Worm (Caenorhabditis elegans) whole organism, L2 larva: Measurements from ENCODE around the gene C27D8.1.

ENCODE experiments used
- C34F6.9 ChIP-seq: fragments of 150-350 bp; optimal IDR thresholded peaks from 2 replicates; lab custom pipeline; 2014; ENCODE audit warnings: missing biosample characterization, missing genetic modification characterization
- F13H6.1 ChIP-seq: sonication (generic microtip); optimal IDR thresholded peaks from 2 replicates; lab custom pipeline; 2016; ENCODE audit warnings: missing genetic modification characterization, missing compliant biosample characterization
- R02D3.7 ChIP-seq: fragments of 150-350 bp; optimal IDR thresholded peaks from 2 replicates; lab custom pipeline; 2014; ENCODE audit warnings: missing biosample characterization, missing genetic modification characterization
- Y55F3AM.14 ChIP-seq: fragments of 200-800 bp; sonication (Bioruptor generic); optimal IDR thresholded peaks from 2 replicates; lab custom pipeline; 2018; ENCODE audit warnings: mild to moderate bottlenecking, missing genetic modification characterization, missing compliant biosample characterization
- alr-1 ChIP-seq: fragments of 150-350 bp; optimal IDR thresholded peaks from 2 replicates; lab custom pipeline; 2014; ENCODE audit warnings: missing biosample characterization, missing genetic modification characterization
- aly-2 ChIP-seq: fragments of 150-350 bp; optimal IDR thresholded peaks from 2 replicates; lab custom pipeline; 2014; ENCODE audit warnings: missing biosample characterization, missing genetic modification characterization
- blmp-1 ChIP-seq: sonication (generic microtip); optimal IDR thresholded peaks from 2 replicates; lab custom pipeline; 2017; ENCODE audit warnings: missing genetic modification characterization, mild to moderate bottlenecking, missing compliant biosample characterization, antibody characterized with exemption, moderate library complexity; ENCODE audit not compliant: insufficient read depth
- ceh-82 ChIP-seq: fragments of 150-350 bp; optimal IDR thresholded peaks from 2 replicates; lab custom pipeline; 2014; ENCODE audit warnings: missing biosample characterization, missing genetic modification characterization
- crh-2 ChIP-seq: sonication (generic microtip); optimal IDR thresholded peaks from 2 replicates; lab custom pipeline; 2017; ENCODE audit warnings: missing biosample characterization, missing genetic modification characterization
- dmd-4 ChIP-seq: sonication (generic microtip); optimal IDR thresholded peaks from 2 replicates; lab custom pipeline; 2017; ENCODE audit warnings: missing biosample characterization, missing genetic modification characterization
- egl-27 ChIP-seq: sonication (generic microtip); optimal IDR thresholded peaks from 3 replicates; lab custom pipeline; 2017; ENCODE audit warnings: missing biosample characterization, missing genetic modification reagents, missing genetic modification characterization
- fos-1 ChIP-seq: fragments of 150-350 bp; optimal IDR thresholded peaks from 2 replicates; lab custom pipeline; 2014; ENCODE audit warnings: missing biosample characterization, missing genetic modification characterization
- gmeb-1 ChIP-seq: fragments of 150-350 bp; optimal IDR thresholded peaks from 2 replicates; lab custom pipeline; 2014; ENCODE audit warnings: missing biosample characterization, missing genetic modification characterization
- lsy-2 ChIP-seq, 2 experiments: fragments of 150-350 bp in 1 of 2; sonication (generic microtip) in 1 of 2; optimal IDR thresholded peaks; 2 replicates each; lab custom pipeline; 2014 to 2017; ENCODE audit warnings: missing biosample characterization in 2 of 2, missing genetic modification characterization in 2 of 2
- mbf-1 ChIP-seq: sonication (generic microtip); optimal IDR thresholded peaks from 2 replicates; lab custom pipeline; 2017; ENCODE audit warnings: missing biosample characterization, missing genetic modification characterization
- mdl-1 ChIP-seq, 2 experiments: fragments of 150-350 bp in 1 of 2; sonication (generic microtip) in 1 of 2; optimal IDR thresholded peaks; 2 replicates each; lab custom pipeline; 2017; ENCODE audit warnings: missing biosample characterization in 2 of 2, missing genetic modification characterization in 2 of 2
- nhr-11 ChIP-seq: fragments of 150-350 bp; optimal IDR thresholded peaks from 2 replicates; lab custom pipeline; 2014; ENCODE audit warnings: missing biosample characterization, missing genetic modification characterization
- nhr-12 ChIP-seq: fragments of 150-350 bp; optimal IDR thresholded peaks from 2 replicates; lab custom pipeline; 2014; ENCODE audit warnings: missing biosample characterization, missing genetic modification characterization
- nhr-21 ChIP-seq: fragments of 150-350 bp; optimal IDR thresholded peaks from 2 replicates; lab custom pipeline; 2014; ENCODE audit warnings: missing biosample characterization, missing genetic modification characterization
- nhr-23 ChIP-seq: fragments of 150-350 bp; optimal IDR thresholded peaks from 2 replicates; lab custom pipeline; 2014; ENCODE audit warnings: missing biosample characterization, missing genetic modification reagents, missing genetic modification characterization
- nhr-237 ChIP-seq: fragments of 150-350 bp; optimal IDR thresholded peaks from 2 replicates; lab custom pipeline; 2014; ENCODE audit warnings: missing biosample characterization, missing genetic modification characterization
- nhr-6 ChIP-seq: fragments of 150-350 bp; optimal IDR thresholded peaks from 2 replicates; lab custom pipeline; 2014; ENCODE audit warnings: missing biosample characterization, missing genetic modification characterization
- skn-1 ChIP-seq: sonication (generic microtip); optimal IDR thresholded peaks from 2 replicates; lab custom pipeline; 2017; ENCODE audit warnings: missing biosample characterization, missing genetic modification characterization
- sma-9 ChIP-seq, 2 experiments: fragments of 150-350 bp in 1 of 2; sonication (generic microtip) in 1 of 2; optimal IDR thresholded peaks; 2 replicates each; lab custom pipeline; 2014 to 2016; ENCODE audit warnings: missing genetic modification characterization in 2 of 2, mild to moderate bottlenecking in 1 of 2, missing biosample characterization in 1 of 2, missing compliant biosample characterization in 1 of 2, missing genetic modification reagents in 1 of 2, moderate library complexity in 1 of 2
- snpc-4 ChIP-seq: fragments of 150-350 bp; optimal IDR thresholded peaks from 2 replicates; lab custom pipeline; 2014; ENCODE audit warnings: missing biosample characterization, missing genetic modification characterization
- ztf-11 ChIP-seq: sonication (generic microtip); optimal IDR thresholded peaks from 2 replicates; lab custom pipeline; 2017; ENCODE audit warnings: missing biosample characterization, missing genetic modification characterization

Gene C27D8.1

DNA sequence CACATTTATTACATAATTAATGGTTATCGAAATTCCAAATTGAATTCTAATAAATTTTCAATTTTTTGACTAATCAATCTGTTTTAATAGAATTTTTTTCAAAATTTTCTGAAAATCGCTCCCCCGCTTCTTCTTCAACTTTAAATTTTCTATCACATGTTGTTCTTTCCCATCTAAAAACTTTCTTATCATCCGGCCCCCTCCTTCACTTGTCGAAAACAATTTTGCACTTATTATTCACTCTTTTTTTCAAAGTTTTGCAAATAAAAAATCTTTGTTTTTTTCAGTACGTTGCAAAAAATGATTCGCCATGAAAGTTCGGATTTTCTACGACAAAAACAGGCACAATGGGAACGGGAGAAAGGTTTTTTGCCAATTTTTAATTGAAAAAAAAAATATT lies 29.3 kb upstream of the C27D8.1 start, which contains the start of gene T23B5.3:
T23B5.3 (plus strand) TSS at position 301 of the 400 bp plus-strand sequence.
- TF ChIP-seq aly-2 (no peak), dmd-4 (tag; lab: Kevin White, UChicago) (no peak), fos-1 (tag; lab: Kevin White, UChicago) (no peak), nhr-12 (tag; lab: Kevin White, UChicago) (no peak), blmp-1 (tag; lab: Kevin White, UChicago) (no peak), gmeb-1 (tag; lab: Kevin White, UChicago) (no peak), snpc-4 (tag; lab: Kevin White, UChicago) (no peak), nhr-11 (no peak), mdl-1 (tag; optimal IDR thresholded peaks at IDR 0.05; lab: Kevin White, UChicago) (no peak), Y55F3AM.14 (GFP tag; lab: Kevin White, UChicago) (no peak), lsy-2 (tag; optimal IDR thresholded peaks at IDR 0.05; lab: Kevin White, UChicago) (no peak), ztf-11 (tag; lab: Kevin White, UChicago) (no peak), C34F6.9 (tag; lab: Kevin White, UChicago) (no peak), crh-2 (no peak), R02D3.7 (tag; lab: Kevin White, UChicago) (no peak), nhr-6 (no peak)

DNA sequence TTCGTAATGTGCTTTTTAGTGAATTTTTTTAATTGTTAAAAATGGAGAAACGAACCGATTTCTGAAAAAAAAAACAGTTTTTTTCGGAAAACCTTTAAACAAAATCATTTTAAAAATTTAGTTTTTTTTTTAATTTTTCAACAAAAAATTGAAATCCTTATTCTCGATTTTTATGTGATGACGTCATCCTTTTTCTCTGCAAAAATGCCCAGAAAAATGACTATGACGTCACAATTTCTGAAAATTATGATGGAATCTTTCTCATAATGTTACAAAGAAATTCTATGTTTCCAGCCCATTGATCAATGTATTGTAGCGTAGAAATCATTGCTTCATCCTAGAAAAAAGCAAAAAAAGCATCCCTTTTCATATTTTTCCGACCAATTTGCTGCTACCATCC lies 28.3 kb upstream of the C27D8.1 start:
- TF ChIP-seq lsy-2 (tag; optimal IDR thresholded peaks at IDR 0.05; lab: Kevin White, UChicago) = no peak
- no peak for TF ChIP-seq nhr-21 (tag; lab: Kevin White, UChicago)
- no peak for TF ChIP-seq alr-1

DNA sequence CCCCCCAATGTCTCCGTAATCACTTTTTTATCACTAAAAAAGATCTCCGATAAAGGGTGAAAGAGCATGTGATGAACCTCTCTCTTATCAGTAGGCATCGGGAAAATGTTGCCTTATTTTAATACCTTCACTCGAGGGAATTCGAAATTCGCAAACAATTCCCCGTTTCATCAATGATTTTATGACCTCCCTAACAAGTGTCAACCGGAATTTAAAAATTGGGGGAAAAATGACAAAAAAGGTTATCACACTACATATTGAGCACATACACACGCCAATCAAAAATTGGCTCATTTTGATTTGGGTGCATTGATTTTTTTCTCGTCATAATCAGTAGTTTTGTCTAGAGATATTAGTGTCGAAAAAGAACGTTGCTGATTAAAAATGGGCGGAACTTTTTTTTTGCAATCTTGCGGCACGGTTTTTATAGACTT lies 27.9 kb upstream of the C27D8.1 start:
- TF ChIP-seq crh-2 (peak; percentile 4), sma-9 (GFP tag; optimal IDR thresholded peaks at IDR 0.05; lab: Kevin White, UChicago) (peak; percentile 33), sma-9 (tag; optimal IDR thresholded peaks at IDR 0.05; lab: Kevin White, UChicago) (no peak), fos-1 (tag; lab: Kevin White, UChicago) (peak; percentile 94), mdl-1 (tag; optimal IDR thresholded peaks at IDR 0.05; lab: Kevin White, UChicago) (no peak), egl-27 (tag; lab: Kevin White, UChicago) (peak; percentile 7), skn-1 (tag; lab: Kevin White, UChicago) (no peak)

DNA sequence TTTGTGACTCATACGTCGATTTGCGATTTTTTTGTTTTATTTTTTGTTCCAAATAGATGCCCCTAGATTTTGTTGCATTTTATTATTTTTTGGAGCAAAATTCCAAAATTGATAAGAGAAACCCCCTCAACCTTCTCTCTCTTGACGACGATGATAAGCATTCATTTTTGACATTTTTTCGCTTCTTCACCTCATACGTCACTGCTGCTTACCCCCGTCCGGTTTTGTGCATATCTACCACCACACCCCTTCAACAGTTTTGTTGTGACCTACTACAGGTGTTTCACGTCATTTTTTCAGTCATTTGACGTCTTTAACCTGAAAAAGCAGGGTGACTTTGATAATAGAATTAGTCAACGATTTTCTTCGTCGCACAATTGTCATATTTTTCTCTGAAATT lies 18.8 kb upstream of the C27D8.1 start:
- TF ChIP-seq nhr-23 (tag; lab: Kevin White, UChicago) (no peak), F13H6.1 (peak; percentile 23), fos-1 (tag; lab: Kevin White, UChicago) (peak; percentile 79), gmeb-1 (tag; lab: Kevin White, UChicago) (peak; percentile 24)

DNA sequence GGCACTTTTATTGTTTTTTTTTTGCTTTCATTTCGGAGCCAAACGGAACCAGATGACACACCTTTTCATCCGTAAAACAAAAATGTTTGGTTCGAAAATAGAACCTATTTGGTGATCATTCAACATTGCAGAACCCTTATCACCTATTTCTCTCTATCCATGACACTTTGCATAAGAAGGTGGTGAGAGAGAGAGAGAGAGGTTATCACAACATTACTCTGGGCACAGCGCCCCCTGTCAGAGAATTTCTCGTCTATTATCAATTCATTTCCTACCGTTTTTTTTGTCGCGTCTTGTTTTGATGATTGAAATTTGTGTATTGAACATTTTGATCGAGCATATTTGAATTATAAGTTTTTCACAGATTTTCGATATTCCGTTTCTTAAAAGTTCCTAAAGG lies 17.4 kb upstream of the C27D8.1 start:
- TF ChIP-seq fos-1 (tag; lab: Kevin White, UChicago) = peak; percentile 75
- no peak for TF ChIP-seq nhr-237 (tag; lab: Kevin White, UChicago)

DNA sequence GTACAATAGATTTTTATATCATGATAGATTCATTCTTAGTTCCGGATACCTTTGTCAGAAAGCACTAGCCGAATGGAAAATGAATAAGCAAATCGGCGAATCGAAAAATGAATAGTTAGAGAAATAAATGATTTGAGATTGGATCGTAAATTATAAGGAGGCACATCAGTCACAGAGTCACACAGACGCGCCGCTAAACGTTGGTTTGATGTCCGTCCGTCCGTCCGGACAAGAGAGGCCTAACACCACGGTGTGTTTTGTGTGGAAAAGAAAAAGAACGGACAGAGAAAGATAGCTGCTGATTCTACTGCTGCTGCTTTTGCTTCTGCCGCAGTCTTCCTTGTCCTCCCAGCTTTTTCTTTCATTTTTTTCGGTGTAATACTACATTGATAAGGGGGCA lies 16.7 kb upstream of the C27D8.1 start:
- TF ChIP-seq alr-1 = no peak
- peak; percentile 15 for TF ChIP-seq fos-1 (tag; lab: Kevin White, UChicago)

DNA sequence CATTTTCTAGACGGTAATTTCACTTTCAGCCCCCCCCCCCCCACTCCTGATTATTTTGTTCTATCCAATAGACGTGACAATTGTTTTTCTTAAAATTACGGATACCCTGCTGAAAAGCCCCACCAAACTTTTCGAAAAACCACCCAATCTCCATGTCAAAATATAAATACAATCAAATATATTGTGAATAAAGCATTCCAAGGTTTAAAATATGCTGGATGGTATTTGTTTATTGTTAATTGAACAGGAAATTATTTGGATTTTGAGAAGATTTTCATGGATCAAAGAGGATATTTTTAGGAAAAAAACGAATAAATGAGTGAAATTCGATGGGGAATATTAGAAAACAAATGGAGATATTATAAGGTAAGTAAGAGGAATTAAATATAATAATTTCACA lies 13.8 kb upstream of the C27D8.1 start, which contains the start of gene C27D8.4:
C27D8.4 (plus strand) TSS at position 301 of the 400 bp plus-strand sequence.
- TF ChIP-seq lsy-2 (tag; optimal IDR thresholded peaks at IDR 0.05; lab: Kevin White, UChicago) (no peak), ceh-82 (tag; lab: Kevin White, UChicago) (no peak), snpc-4 (tag; lab: Kevin White, UChicago) (no peak), mbf-1 (tag; lab: Kevin White, UChicago) (no peak), gmeb-1 (tag; lab: Kevin White, UChicago) (no peak), sma-9 (GFP tag; optimal IDR thresholded peaks at IDR 0.05; lab: Kevin White, UChicago) (no peak), sma-9 (tag; optimal IDR thresholded peaks at IDR 0.05; lab: Kevin White, UChicago) (no peak), nhr-23 (tag; lab: Kevin White, UChicago) (no peak), egl-27 (tag; lab: Kevin White, UChicago) (no peak), ztf-11 (tag; lab: Kevin White, UChicago) (no peak)
